Fruit fly (Drosophila melanogaster): ENCODE measurements around the gene CG18249.
A peak's percentile ranks its signal among the peaks of the same experiment; 100 is the strongest.

CG18249 gene

DNA sequence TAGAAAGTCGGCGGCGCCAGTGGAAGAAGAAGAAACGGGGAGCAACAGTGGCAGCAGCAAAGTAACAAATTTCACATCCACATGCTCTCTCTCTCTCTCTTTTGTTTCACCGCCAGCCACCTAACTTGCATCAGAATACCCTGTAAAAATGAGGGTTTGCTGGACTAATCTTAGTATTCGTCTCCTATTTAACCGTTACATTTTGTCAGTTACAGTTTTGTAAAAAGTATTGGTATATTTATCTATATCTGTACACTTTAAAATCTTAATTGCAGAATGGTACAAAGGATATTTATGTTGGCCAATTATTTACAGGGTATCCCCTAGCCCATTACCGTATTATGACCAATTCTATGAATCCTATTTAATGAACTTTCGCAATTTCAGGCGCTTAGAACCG, 13.9 kb downstream of the CG18249 start (continued):
- peak; percentile 11 for TF ChIP-seq CG7786 (GFP tag; optimal IDR thresholded peaks at IDR 0.05)
- 0 out of 2 replicates have a peak, but pooled peaks have one; percentile 11 for TF ChIP-seq Ada2b (GFP tag; IDR thresholded peaks at IDR 0.05)
- no peak for TF ChIP-seq gt (GFP tag; IDR thresholded peaks at IDR 0.05)
- TF ChIP-seq en (GFP tag; optimal IDR thresholded peaks at IDR 0.05) = no peak
- no peak for TF ChIP-seq cato (GFP tag; optimal IDR thresholded peaks at IDR 0.05; ENCODE audit: borderline replicate concordance)
- TF ChIP-seq Hsf (GFP tag; optimal IDR thresholded peaks at IDR 0.05) = peak; percentile 20
- TF ChIP-seq zfh1 (GFP tag; IDR thresholded peaks at IDR 0.05) = peak; percentile 27; the same call in 1 of the 3 replicates
- no peak for TF ChIP-seq zen (tag; optimal IDR thresholded peaks at IDR 0.05)
- no peak for TF ChIP-seq CG3065 (GFP tag; optimal IDR thresholded peaks at IDR 0.05)
- TF ChIP-seq NK7.1 (GFP tag; optimal IDR thresholded peaks at IDR 0.05) = no peak
- peak; percentile 17 for TF ChIP-seq grau (tag; optimal IDR thresholded peaks at IDR 0.05)
- 0 out of 2 replicates have a peak, but pooled peaks have one; percentile 4 for TF ChIP-seq ara (GFP tag; IDR thresholded peaks at IDR 0.05)
- peak; percentile 7 for TF ChIP-seq Hr3 (GFP tag; optimal IDR thresholded peaks at IDR 0.05)
- TF ChIP-seq Antp (GFP tag; optimal IDR thresholded peaks at IDR 0.05) = no peak
- TF ChIP-seq tio (GFP tag; optimal IDR thresholded peaks at IDR 0.05) = peak; percentile 8
- no peak for TF ChIP-seq hkb (optimal IDR thresholded peaks at IDR 0.05)
- TF ChIP-seq hkb (GFP tag; IDR thresholded peaks at IDR 0.05) = peak; percentile 53; the same call in 1 of the 2 replicates
- peak in 1 of 2 experiments; percentile 16 for TF ChIP-seq dpn (GFP tag; optimal IDR thresholded peaks at IDR 0.05)
- TF ChIP-seq slbo (GFP tag; IDR thresholded peaks at IDR 0.05) = no peak; the same call in 1 of the 2 replicates
- no peak for TF ChIP-seq lmd (GFP tag; IDR thresholded peaks at IDR 0.05)
- TF ChIP-seq rib (GFP tag; IDR thresholded peaks at IDR 0.05) = no peak
- peak; percentile 17 for TF ChIP-seq CG2875 (GFP tag; optimal IDR thresholded peaks at IDR 0.05)
- peak; percentile 29 for TF ChIP-seq CG18262 (tag; optimal IDR thresholded peaks at IDR 0.05)
- peak; percentile 14 for TF ChIP-seq ATbp (GFP tag; optimal IDR thresholded peaks at IDR 0.05)
- TF ChIP-seq CG3726 (GFP tag; IDR thresholded peaks at IDR 0.05) = no peak
- no peak for TF ChIP-seq CG15073 (GFP tag; optimal IDR thresholded peaks at IDR 0.05)
- no peak for TF ChIP-seq CG2120 (GFP tag; optimal IDR thresholded peaks at IDR 0.05)
- TF ChIP-seq dati (GFP tag; IDR thresholded peaks at IDR 0.05) = no peak
- peak; percentile 38; the same call in 1 of the 2 replicates for TF ChIP-seq CG14014 (GFP tag; IDR thresholded peaks at IDR 0.05)
- no peak for TF ChIP-seq inv (GFP tag; IDR thresholded peaks at IDR 0.05; ENCODE audit: partially characterized antibody)
- no peak for TF ChIP-seq CG14965 (GFP tag; optimal IDR thresholded peaks at IDR 0.05; ENCODE audit: borderline replicate concordance)
- TF ChIP-seq pnt (GFP tag; optimal IDR thresholded peaks at IDR 0.05) = no peak
- TF ChIP-seq Oaz (GFP tag; IDR thresholded peaks at IDR 0.05) = peak; percentile 42; the same call in 1 of the 2 replicates
- no peak for TF ChIP-seq crp (GFP tag; optimal IDR thresholded peaks at IDR 0.05)
- peak; percentile 67 for TF ChIP-seq Drgx (GFP tag; IDR thresholded peaks at IDR 0.05)
- no peak for TF ChIP-seq CG16779 (GFP tag; IDR thresholded peaks at IDR 0.05)
- peak; percentile 16 for TF ChIP-seq fd96Cb (tag; optimal IDR thresholded peaks at IDR 0.05)
- peak; percentile 15 for TF ChIP-seq org-1 (GFP tag; optimal IDR thresholded peaks at IDR 0.05)
- 0 out of 3 replicates have a peak, but pooled peaks have one; percentile 25 for TF ChIP-seq gce (GFP tag; IDR thresholded peaks at IDR 0.05)
- no peak for TF ChIP-seq wor (GFP tag; IDR thresholded peaks at IDR 0.05)
- no peak for TF ChIP-seq Sin3A (optimal IDR thresholded peaks at IDR 0.05)
- TF ChIP-seq CG6813 (GFP tag; optimal IDR thresholded peaks at IDR 0.05) = no peak
- TF ChIP-seq CG4854 (GFP tag; optimal IDR thresholded peaks at IDR 0.05) = no peak
- peak; percentile 41 for TF ChIP-seq CG12391 (tag; optimal IDR thresholded peaks at IDR 0.05)
- TF ChIP-seq D (optimal IDR thresholded peaks at IDR 0.05) = no peak
- TF ChIP-seq D (GFP tag; optimal IDR thresholded peaks at IDR 0.05) = peak; percentile 28
- peak; percentile 86 for TF ChIP-seq D19B (GFP tag; optimal IDR thresholded peaks at IDR 0.05)
- TF ChIP-seq sens (GFP tag) = peak; percentile 87
- no peak for TF ChIP-seq Dip2 (GFP tag; IDR thresholded peaks at IDR 0.05)
- TF ChIP-seq lola (GFP tag; optimal IDR thresholded peaks at IDR 0.05) = peak in 1 of 3 experiments; percentile 38
- no peak for TF ChIP-seq CG6654 (GFP tag; optimal IDR thresholded peaks at IDR 0.05)
- peak; percentile 9 for TF ChIP-seq CG17359 (tag; optimal IDR thresholded peaks at IDR 0.05)
